Fruit fly (Drosophila melanogaster) S2 (cell line): ENCODE measurements around the gene par-6.

Experiments
- CG8478 ChIP-seq: fragments of >200 bp; optimal IDR thresholded peaks from 2 replicates; lab custom pipeline; 2018
- CTCF ChIP-seq, 2 experiments: fragments of >200 bp; optimal IDR thresholded peaks; 2 replicates each; lab custom pipeline; 2018

DNA sequence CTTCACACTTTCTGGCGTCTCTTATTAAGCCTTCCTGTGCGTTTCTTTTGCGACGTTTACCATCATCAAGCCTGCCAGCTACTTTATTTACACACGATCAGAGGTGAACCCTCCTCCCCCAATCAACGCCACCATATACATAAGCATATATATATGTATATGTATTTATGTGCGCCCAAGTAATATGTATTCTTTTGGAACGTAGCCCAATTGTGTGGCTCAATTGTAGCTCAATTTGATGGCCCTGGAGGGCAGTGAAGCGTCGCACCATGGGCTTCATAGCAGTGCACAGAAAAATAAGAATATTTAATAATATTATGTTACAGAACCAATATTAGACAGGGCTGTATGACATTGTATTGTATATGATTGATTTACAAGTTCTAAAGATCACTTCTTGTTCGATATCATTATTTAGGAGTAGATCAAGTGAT is 38.7 kb downstream of the par-6 start:
- TF ChIP-seq CG8478, result no peak
- TF ChIP-seq CTCF (optimal IDR thresholded peaks at IDR 0.05; lab: Kevin White, UChicago), result no peak
